Fruit fly (Drosophila melanogaster) whole organism, embryonic: ENCODE results near the gene rhea.

Experiments
- Ada2b ChIP-seq: fragments of 200-800 bp; sonication (Bioruptor generic); IDR thresholded peaks from 2 replicates; pipeline ENCODE4 v1.3.6; 2022; ENCODE audit warnings: missing biosample characterization, missing genetic modification characterization
- Atf6 ChIP-seq: fragments of 200-800 bp; sonication (Bioruptor generic); IDR thresholded peaks from 2 replicates; pipeline ENCODE4 v1.3.6; 2022; ENCODE audit warnings: missing biosample characterization, missing genetic modification characterization
- Blimp-1 ChIP-seq: fragments of 200-800 bp; sonication (Bioruptor generic); optimal IDR thresholded peaks from 3 replicates; lab custom pipeline; 2018; ENCODE audit warnings: missing biosample characterization, missing genetic modification characterization, mild to moderate bottlenecking, moderate library complexity, missing genetic modification reagents
- CG11560 ChIP-seq: fragments of 200-800 bp; sonication (Bioruptor generic); IDR thresholded peaks from 3 replicates; pipeline ENCODE4 v1.3.6; 2022; ENCODE audit warnings: missing biosample characterization, missing genetic modification characterization
- CG12104 ChIP-seq: fragments of 200-800 bp; sonication (Bioruptor generic); optimal IDR thresholded peaks from 3 replicates; lab custom pipeline; 2016; ENCODE audit warnings: missing biosample characterization, missing genetic modification characterization
- CG12219 ChIP-seq: fragments of 200-800 bp; sonication (Bioruptor generic); optimal IDR thresholded peaks from 3 replicates; lab custom pipeline; 2018; ENCODE audit warnings: missing biosample characterization, mild to moderate bottlenecking, missing genetic modification characterization
- CG12391 ChIP-seq: fragments of 200-800 bp; sonication (Bioruptor generic); optimal IDR thresholded peaks from 3 replicates; lab custom pipeline; 2018; ENCODE audit warnings: missing biosample characterization, mild to moderate bottlenecking, missing genetic modification characterization, moderate library complexity
- CG12769 ChIP-seq: fragments of 200-800 bp; sonication (Bioruptor generic); optimal IDR thresholded peaks from 2 replicates; lab custom pipeline; 2019; ENCODE audit warnings: missing biosample characterization, mild to moderate bottlenecking, missing genetic modification characterization, moderate library complexity
- CG15479 ChIP-seq: fragments of 200-800 bp; sonication (Bioruptor generic); optimal IDR thresholded peaks from 3 replicates; lab custom pipeline; 2019; ENCODE audit warnings: missing biosample characterization, mild to moderate bottlenecking, missing genetic modification characterization, moderate library complexity
- CG15601 ChIP-seq: fragments of 200-800 bp; sonication (Bioruptor generic); optimal IDR thresholded peaks from 3 replicates; lab custom pipeline; 2019; ENCODE audit warnings: missing biosample characterization, mild to moderate bottlenecking, missing genetic modification characterization, moderate library complexity
- CG16779 ChIP-seq: fragments of 200-800 bp; sonication (Bioruptor generic); IDR thresholded peaks from 2 replicates; pipeline ENCODE4 v1.3.6; 2022; ENCODE audit warnings: missing biosample characterization, missing genetic modification characterization
- CG17802 ChIP-seq: fragments of 200-800 bp; sonication (Bioruptor generic); optimal IDR thresholded peaks from 2 replicates; lab custom pipeline; 2018; ENCODE audit warnings: missing biosample characterization, mild to moderate bottlenecking, missing genetic modification characterization, moderate library complexity
- CG18476 ChIP-seq: fragments of 200-800 bp; sonication (Bioruptor generic); optimal IDR thresholded peaks from 2 replicates; lab custom pipeline; 2016; ENCODE audit warnings: missing biosample characterization, mild to moderate bottlenecking, missing genetic modification characterization
- CG31441 ChIP-seq: fragments of 200-800 bp; sonication (Bioruptor generic); IDR thresholded peaks from 2 replicates; pipeline ENCODE4 v1.3.6; 2022; ENCODE audit warnings: missing biosample characterization, missing genetic modification characterization
- CG33557 ChIP-seq: fragments of 200-800 bp; sonication (Bioruptor generic); optimal IDR thresholded peaks from 2 replicates; lab custom pipeline; 2019; ENCODE audit warnings: missing biosample characterization, mild to moderate bottlenecking, missing genetic modification characterization, moderate library complexity
- CG34376 ChIP-seq: fragments of 200-800 bp; sonication (Bioruptor generic); optimal IDR thresholded peaks from 2 replicates; lab custom pipeline; 2018; ENCODE audit warnings: missing biosample characterization, mild to moderate bottlenecking, missing genetic modification characterization
- CG3726 ChIP-seq: fragments of 200-800 bp; sonication (Bioruptor generic); IDR thresholded peaks from 3 replicates; pipeline ENCODE4, ENCODE4 v1.3.6; 2022; ENCODE audit warnings: missing biosample characterization, missing genetic modification characterization
- CG5245 ChIP-seq: fragments of 200-800 bp; sonication (Bioruptor generic); optimal IDR thresholded peaks from 3 replicates; lab custom pipeline; 2016; ENCODE audit warnings: missing biosample characterization, missing genetic modification characterization
- CG6813 ChIP-seq: fragments of 200-800 bp; sonication (Bioruptor generic); optimal IDR thresholded peaks from 2 replicates; lab custom pipeline; 2017; ENCODE audit warnings: missing biosample characterization, missing genetic modification characterization, mild to moderate bottlenecking, moderate library complexity, missing genetic modification reagents
- CG7271 ChIP-seq: fragments of 200-800 bp; sonication (Bioruptor generic); optimal IDR thresholded peaks from 2 replicates; lab custom pipeline; 2018; ENCODE audit warnings: missing biosample characterization, mild to moderate bottlenecking, missing genetic modification characterization, moderate library complexity
- CG7372 ChIP-seq: fragments of 200-800 bp; sonication (Bioruptor generic); IDR thresholded peaks from 2 replicates; pipeline ENCODE4 v1.3.6; 2022; ENCODE audit warnings: missing biosample characterization, missing genetic modification characterization
- D19A ChIP-seq: fragments of 200-800 bp; optimal IDR thresholded peaks from 3 replicates; lab custom pipeline; 2019; ENCODE audit warnings: missing biosample characterization, mild to moderate bottlenecking, missing genetic modification characterization, moderate library complexity
- ERR ChIP-seq: fragments of 200-800 bp; sonication (Bioruptor generic); optimal IDR thresholded peaks from 2 replicates; lab custom pipeline; 2016; ENCODE audit warnings: missing biosample characterization, missing genetic modification characterization
- Fer3 ChIP-seq: fragments of 200-800 bp; sonication (Bioruptor generic); optimal IDR thresholded peaks from 2 replicates; lab custom pipeline; 2018; ENCODE audit warnings: missing biosample characterization, mild to moderate bottlenecking, missing genetic modification characterization, moderate library complexity
- Jarid2 ChIP-seq: fragments of 200-800 bp; sonication (Bioruptor generic); optimal IDR thresholded peaks from 3 replicates; lab custom pipeline; 2017; ENCODE audit warnings: mild to moderate bottlenecking, missing biosample characterization, missing genetic modification reagents, missing genetic modification characterization
- Max ChIP-seq: fragments of 200-800 bp; sonication (Bioruptor generic); optimal IDR thresholded peaks from 2 replicates; lab custom pipeline; 2016; ENCODE audit warnings: missing biosample characterization, mild to moderate bottlenecking, missing genetic modification characterization
- Neu2 ChIP-seq: fragments of 200-800 bp; sonication (Bioruptor generic); optimal IDR thresholded peaks from 3 replicates; lab custom pipeline; 2016; ENCODE audit warnings: missing biosample characterization, missing genetic modification characterization, borderline replicate concordance
- Rx ChIP-seq: fragments of 200-800 bp; sonication (Bioruptor generic); IDR thresholded peaks from 2 replicates; pipeline ENCODE4 v1.3.6; 2022; ENCODE audit warnings: missing biosample characterization, missing genetic modification characterization
- Sry-δ ChIP-seq: fragments of 200-800 bp; sonication (Bioruptor generic); optimal IDR thresholded peaks from 2 replicates; lab custom pipeline; 2016; ENCODE audit warnings: missing biosample characterization, missing genetic modification characterization
- Xrp1 ChIP-seq: fragments of 200-800 bp; sonication (Bioruptor generic); IDR thresholded peaks from 2 replicates; pipeline ENCODE4 v1.3.6; 2022; ENCODE audit warnings: missing biosample characterization, missing genetic modification characterization
- ab ChIP-seq: fragments of 200-800 bp; sonication (Bioruptor generic); optimal IDR thresholded peaks from 2 replicates; lab custom pipeline; 2016; ENCODE audit warnings: missing biosample characterization, missing genetic modification characterization
- corto ChIP-seq: fragments of 200-800 bp; sonication (Bioruptor generic); optimal IDR thresholded peaks from 2 replicates; lab custom pipeline; 2016; ENCODE audit warnings: missing biosample characterization, mild to moderate bottlenecking, missing genetic modification characterization, moderate library complexity
- fd3F ChIP-seq: fragments of 200-800 bp; sonication (Bioruptor generic); optimal IDR thresholded peaks from 2 replicates; lab custom pipeline; 2018; ENCODE audit warnings: missing biosample characterization, mild to moderate bottlenecking, missing genetic modification characterization, moderate library complexity
- ftz-f1 ChIP-seq: fragments of 200-800 bp; sonication (Bioruptor generic); optimal IDR thresholded peaks from 2 replicates; lab custom pipeline; 2016; ENCODE audit warnings: missing biosample characterization, missing genetic modification characterization
- grn ChIP-seq: fragments of 200-800 bp; sonication (Bioruptor generic); optimal IDR thresholded peaks from 3 replicates; lab custom pipeline; 2017; ENCODE audit warnings: missing biosample characterization, missing genetic modification characterization
- h ChIP-seq: fragments of >200 bp; optimal IDR thresholded peaks from 2 replicates; lab custom pipeline; 2017
- ken ChIP-seq: fragments of 200-800 bp; sonication (Bioruptor generic); IDR thresholded peaks from 3 replicates; pipeline ENCODE4 v1.3.6; 2022; ENCODE audit warnings: missing biosample characterization, missing genetic modification characterization
- knrl ChIP-seq: fragments of 200-800 bp; sonication (Bioruptor generic); IDR thresholded peaks from 3 replicates; pipeline ENCODE4 v1.3.6; 2022; ENCODE audit warnings: missing biosample characterization, missing genetic modification characterization; ENCODE audit not compliant: partially characterized antibody
- lilli ChIP-seq: fragments of 200-800 bp; sonication (Bioruptor generic); optimal IDR thresholded peaks from 3 replicates; lab custom pipeline; 2016; ENCODE audit warnings: missing biosample characterization, missing genetic modification characterization
- nau ChIP-seq: fragments of 200-800 bp; sonication (Bioruptor generic); optimal IDR thresholded peaks from 3 replicates; lab custom pipeline; 2017; ENCODE audit warnings: missing biosample characterization, mild to moderate bottlenecking, missing genetic modification characterization, missing genetic modification reagents
- onecut ChIP-seq: fragments of 200-800 bp; sonication (Bioruptor generic); IDR thresholded peaks from 2 replicates; pipeline ENCODE4 v1.3.6; 2022; ENCODE audit warnings: missing biosample characterization, missing genetic modification characterization
- org-1 ChIP-seq: fragments of 200-800 bp; sonication (Bioruptor generic); optimal IDR thresholded peaks from 2 replicates; lab custom pipeline; 2017; ENCODE audit warnings: missing biosample characterization, missing genetic modification characterization
- prd ChIP-seq, 3 experiments: fragments of >200 bp in 2 of 3; fragments of 200-800 bp in 1 of 3; sonication (Bioruptor generic) in 1 of 3; optimal IDR thresholded peaks in 2 of 3; IDR thresholded peaks in 1 of 3; 2 replicates in 2 of 3; 3 replicates in 1 of 3; pipeline versions ENCODE4 v1.3.6 to Lab custom; 2017 to 2022; ENCODE audit warnings: missing biosample characterization in 1 of 3, missing genetic modification characterization in 1 of 3
- salm ChIP-seq: fragments of 200-800 bp; sonication (Bioruptor generic); optimal IDR thresholded peaks from 2 replicates; lab custom pipeline; 2018; ENCODE audit warnings: missing biosample characterization, mild to moderate bottlenecking, missing genetic modification characterization
- sd ChIP-seq: fragments of 200-800 bp; sonication (Bioruptor generic); optimal IDR thresholded peaks from 3 replicates; lab custom pipeline; 2018; ENCODE audit warnings: missing biosample characterization, mild to moderate bottlenecking, missing genetic modification characterization, moderate library complexity
- sens-2 ChIP-seq: fragments of 200-800 bp; sonication (Bioruptor generic); IDR thresholded peaks from 2 replicates; pipeline ENCODE4 v1.3.6; 2022; ENCODE audit warnings: missing biosample characterization, missing genetic modification characterization
- tna ChIP-seq: fragments of 200-800 bp; sonication (Bioruptor generic); IDR thresholded peaks from 2 replicates; pipeline ENCODE4 v1.3.6; 2022; ENCODE audit warnings: missing biosample characterization, missing genetic modification characterization; ENCODE audit not compliant: partially characterized antibody
- vfl ChIP-seq: fragments of 200-800 bp; sonication (Bioruptor generic); optimal IDR thresholded peaks from 2 replicates; lab custom pipeline; 2016; ENCODE audit warnings: missing biosample characterization, missing genetic modification characterization
- vvl ChIP-seq: fragments of 200-800 bp; sonication (Bioruptor generic); IDR thresholded peaks from 2 replicates; pipeline ENCODE4 v1.3.6; 2022; ENCODE audit warnings: missing biosample characterization, missing genetic modification characterization

Gene rhea

DNA sequence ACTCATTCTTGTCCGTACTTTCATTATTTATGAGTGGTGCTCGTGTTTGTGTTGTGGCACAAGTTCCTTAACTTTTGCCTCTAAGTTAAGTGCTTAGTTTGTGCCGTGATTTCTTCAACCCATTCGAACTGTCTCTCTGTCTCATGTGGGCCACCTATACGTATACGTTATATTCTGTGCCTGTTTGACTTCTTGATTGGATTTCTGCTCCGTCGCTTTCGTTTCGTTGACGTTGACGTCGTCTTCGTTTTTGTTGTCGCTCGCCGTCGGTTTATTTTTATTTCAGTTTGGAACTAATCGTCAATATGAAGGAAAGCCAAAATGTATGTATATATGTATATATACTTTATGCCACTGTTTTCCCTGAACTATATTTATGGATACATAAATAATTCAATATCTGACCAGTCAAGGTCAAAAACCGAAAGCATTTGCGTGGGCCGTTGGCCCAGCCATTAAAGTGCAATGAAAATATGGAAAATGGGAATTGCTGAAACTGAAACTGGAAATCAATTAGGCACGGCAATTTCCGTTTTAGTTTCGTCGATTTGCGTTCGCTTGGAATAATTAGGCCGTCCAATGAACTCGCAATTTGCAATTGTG lies 37.4 kb downstream of the rhea start (continued):
- no peak for TF ChIP-seq CG34376
- no peak for TF ChIP-seq Ada2b
- no peak for TF ChIP-seq knrl (GFP tag; lab: Robert Waterston, UW)

DNA sequence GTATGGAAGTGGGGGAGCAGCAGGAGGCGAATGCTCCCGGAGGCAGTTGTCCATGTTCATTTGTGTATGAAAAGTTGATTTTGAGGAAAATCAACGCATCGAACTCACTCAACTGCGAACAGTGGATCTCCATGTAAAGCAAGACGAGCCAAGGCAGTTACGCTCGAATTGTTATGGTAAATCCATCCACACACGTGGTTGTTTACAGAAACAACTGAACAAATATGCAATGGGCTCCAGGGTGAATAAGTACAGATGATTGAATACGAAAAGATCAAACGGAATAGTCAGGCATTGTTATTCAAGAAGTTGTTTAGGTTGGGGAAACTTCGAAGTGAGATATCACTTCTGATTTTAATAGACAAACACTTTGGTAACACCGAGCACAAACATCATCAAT lies 39.3 kb downstream of the rhea start:
- TF ChIP-seq org-1 (GFP tag; lab: Kevin White, UChicago) (peak; percentile 68), CG11560 (tag; lab: Robert Waterston, UW) (no peak), Rx (GFP tag; lab: Robert Waterston, UW) (no peak), CG5245 (GFP tag; lab: Kevin White, UChicago) (no peak), prd (optimal IDR thresholded peaks at IDR 0.05; lab: Kevin White, UChicago) (no peak), prd (GFP tag; IDR thresholded peaks at IDR 0.05; lab: Robert Waterston, UW) (no peak), vfl (GFP tag; lab: Kevin White, UChicago) (no peak), lilli (GFP tag; lab: Kevin White, UChicago) (no peak), Fer3 (tag; lab: Kevin White, UChicago) (peak; percentile 42), corto (GFP tag; lab: Kevin White, UChicago) (no peak), CG16779 (no peak), sd (tag; lab: Kevin White, UChicago) (peak; percentile 41), CG15479 (no peak), CG3726 (no peak), salm (tag; lab: Kevin White, UChicago) (peak; percentile 35), Xrp1 (GFP tag; lab: Robert Waterston, UW) (no peak), CG17802 (tag; lab: Kevin White, UChicago) (no peak), CG33557 (GFP tag; lab: Kevin White, UChicago) (no peak), Max (GFP tag; lab: Kevin White, UChicago) (no peak), CG7372 (GFP tag; lab: Robert Waterston, UW) (no peak), D19A (tag; lab: Kevin White, UChicago) (no peak), tna (GFP tag; lab: Robert Waterston, UW) (no peak), CG18476 (GFP tag; lab: Kevin White, UChicago) (peak; percentile 11), Atf6 (GFP tag; lab: Robert Waterston, UW) (peak; percentile 79), fd3F (GFP tag; lab: Kevin White, UChicago) (peak; percentile 24), CG7271 (tag; lab: Kevin White, UChicago) (no peak), ken (GFP tag; lab: Robert Waterston, UW) (no peak), Blimp-1 (GFP tag; lab: Kevin White, UChicago) (peak; percentile 31), ERR (no peak), CG6813 (GFP tag; lab: Kevin White, UChicago) (peak; percentile 39), Jarid2 (GFP tag; lab: Kevin White, UChicago) (no peak), CG12104 (GFP tag; lab: Kevin White, UChicago) (peak; percentile 8), sens-2 (GFP tag; lab: Robert Waterston, UW) (no peak), CG12219 (GFP tag; lab: Kevin White, UChicago) (peak; percentile 31), ftz-f1 (no peak), Sry-δ (GFP tag; lab: Kevin White, UChicago) (no peak), nau (no peak), h (no peak), CG12769 (tag; lab: Kevin White, UChicago) (peak; percentile 56), onecut (GFP tag; lab: Robert Waterston, UW) (peak; percentile 23; the same call in 1 of the 2 replicates), ab (GFP tag; lab: Kevin White, UChicago) (no peak), Neu2 (GFP tag; lab: Kevin White, UChicago) (no peak), grn (GFP tag; lab: Kevin White, UChicago) (no peak), CG15601 (tag; lab: Kevin White, UChicago) (peak; percentile 32), CG31441 (GFP tag; lab: Robert Waterston, UW) (no peak), vvl (GFP tag; lab: Robert Waterston, UW) (peak; percentile 45; the same call in 1 of the 2 replicates), CG12391 (tag; lab: Kevin White, UChicago) (no peak)
